Fruit fly (Drosophila melanogaster) Kc167 (cell line): Measurements from ENCODE around the gene Uch-L5R.
"Not testable (repeated sequence)": the region's sequence is repeated elsewhere in the genome, so short reads cannot be mapped to it uniquely, and the experiment has no call there.

ENCODE experiments used
- Myc ChIP-seq: fragments of >200 bp; optimal IDR thresholded peaks from 2 replicates; lab custom pipeline; 2017; ENCODE audit warnings: missing external identifiers
- Sin3A ChIP-seq: fragments of >200 bp; optimal IDR thresholded peaks from 2 replicates; lab custom pipeline; 2018; ENCODE audit warnings: missing external identifiers
- h ChIP-seq: fragments of >200 bp; optimal IDR thresholded peaks from 3 replicates; lab custom pipeline; 2018; ENCODE audit warnings: missing external identifiers
- insv ChIP-seq: fragments of >200 bp; optimal IDR thresholded peaks from 3 replicates; lab custom pipeline; 2018; ENCODE audit warnings: missing external identifiers
- psq ChIP-seq: fragments of >200 bp; optimal IDR thresholded peaks from 2 replicates; lab custom pipeline; 2017; ENCODE audit warnings: missing external identifiers
- ttk ChIP-seq: sonication (Bioruptor generic); optimal IDR thresholded peaks from 2 replicates; lab custom pipeline; 2017; ENCODE audit warnings: missing external identifiers

Uch-L5R gene

DNA sequence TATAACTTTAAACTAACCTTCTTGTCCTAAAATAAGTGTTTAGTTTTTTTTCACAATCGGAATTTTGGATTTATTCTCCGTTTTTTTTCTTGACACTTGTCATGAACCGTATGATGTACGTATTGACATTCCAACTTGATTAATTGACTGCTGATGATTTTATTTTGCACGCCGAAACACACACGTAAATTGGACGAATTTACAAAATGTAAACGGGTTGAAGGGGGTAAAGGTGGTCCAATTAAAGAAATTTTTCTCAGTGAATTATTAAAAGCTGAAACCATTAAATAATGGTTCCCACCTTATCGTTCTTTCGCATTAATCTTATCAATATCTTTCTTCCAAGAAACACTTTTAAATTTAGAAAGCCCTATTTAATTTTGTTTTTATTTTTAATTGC lies at the start of gene Uch-L5R:
TSS of gene Uch-L5R (minus strand) at position 101 of the 400 bp plus-strand sequence.
- TF ChIP-seq h (no peak), insv (lab: Kevin White, UChicago) (no peak), Sin3A (lab: Kevin White, UChicago) (no peak), ttk (lab: Kevin White, UChicago) (no peak), psq (lab: Kevin White, UChicago) (no peak), Myc (lab: Kevin White, UChicago) (no peak)

DNA sequence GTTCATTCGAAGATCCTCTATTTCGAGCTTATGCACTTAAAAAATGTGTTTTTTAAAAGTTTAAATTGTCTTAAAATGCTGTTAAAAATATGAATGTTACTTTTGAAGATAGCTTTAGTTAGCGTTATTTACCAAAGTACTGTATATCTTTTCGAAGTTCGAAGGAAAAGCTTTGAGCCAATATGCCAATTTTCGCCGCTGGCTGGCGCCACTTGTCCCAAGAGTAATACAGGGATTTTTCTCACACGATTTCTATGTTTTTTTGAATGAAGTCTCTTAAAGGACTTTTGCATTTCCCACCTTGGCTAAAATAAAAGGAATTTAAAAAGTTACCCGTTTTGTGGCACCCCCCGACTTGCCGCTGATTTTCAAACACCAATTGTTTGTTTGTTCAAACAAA lies 47.8 kb upstream of the Uch-L5R start:
- TF ChIP-seq psq (lab: Kevin White, UChicago) (no peak), ttk (lab: Kevin White, UChicago) (no peak)

DNA sequence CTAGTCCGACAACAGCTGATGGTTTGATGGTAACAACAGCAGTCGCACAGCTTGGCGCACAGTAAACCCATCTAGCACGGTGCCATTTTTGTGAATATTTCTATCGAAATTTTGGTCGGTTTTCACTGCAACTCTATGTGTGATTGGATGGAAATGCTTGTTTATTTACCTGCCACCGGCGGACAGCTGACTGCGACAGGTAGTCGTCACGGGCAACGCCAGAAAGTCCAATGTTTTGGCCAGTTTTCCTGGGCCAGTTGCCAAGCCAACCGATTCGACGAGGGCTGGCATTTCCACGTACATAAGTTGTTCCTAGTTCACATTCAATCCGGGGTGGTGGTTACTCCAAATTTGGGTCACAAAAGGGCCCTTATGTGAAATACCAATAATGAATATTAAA lies 47.3 kb upstream of the Uch-L5R start, which contains the start of gene CG11356:
TSS of gene CG11356 (minus strand) at position 101 of the 400 bp plus-strand sequence.
- TF ChIP-seq insv (lab: Kevin White, UChicago) (no peak), Sin3A (lab: Kevin White, UChicago) (no peak), psq (lab: Kevin White, UChicago) (no peak), h (no peak), Myc (lab: Kevin White, UChicago) (no peak), ttk (lab: Kevin White, UChicago) (no peak)

DNA sequence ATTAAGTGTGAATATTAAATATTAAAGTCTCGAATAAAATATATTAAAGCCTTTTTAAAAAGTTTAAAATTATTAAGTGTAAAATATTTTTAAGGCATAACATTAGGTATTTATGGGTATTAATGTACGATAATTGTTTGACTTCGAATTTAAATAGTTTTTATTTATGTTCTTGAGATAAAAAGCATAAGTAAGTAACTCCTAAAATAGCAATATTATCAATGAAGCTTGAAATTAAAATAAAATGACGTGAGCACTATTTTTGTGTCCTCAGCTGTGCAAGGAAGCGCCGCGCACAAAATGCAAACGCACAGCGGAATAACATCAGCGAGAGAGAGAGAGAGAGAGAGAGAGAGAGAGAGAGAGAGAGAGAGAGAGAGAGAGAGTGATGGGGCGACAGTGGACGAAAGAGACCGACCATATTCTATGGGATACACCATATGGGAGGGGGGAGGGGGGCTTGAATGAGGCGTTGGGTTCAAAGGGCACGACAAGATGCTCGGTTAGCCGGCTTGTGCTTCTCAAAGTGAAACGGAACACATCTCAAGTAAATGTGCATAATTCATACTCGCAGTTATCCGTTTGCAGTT lies 33.9 kb upstream of the Uch-L5R start:
- TF ChIP-seq psq (lab: Kevin White, UChicago) (no peak), Myc (lab: Kevin White, UChicago) (no peak), insv (lab: Kevin White, UChicago) (no peak), Sin3A (lab: Kevin White, UChicago) (no peak), h (no peak), ttk (lab: Kevin White, UChicago) (no peak)

DNA sequence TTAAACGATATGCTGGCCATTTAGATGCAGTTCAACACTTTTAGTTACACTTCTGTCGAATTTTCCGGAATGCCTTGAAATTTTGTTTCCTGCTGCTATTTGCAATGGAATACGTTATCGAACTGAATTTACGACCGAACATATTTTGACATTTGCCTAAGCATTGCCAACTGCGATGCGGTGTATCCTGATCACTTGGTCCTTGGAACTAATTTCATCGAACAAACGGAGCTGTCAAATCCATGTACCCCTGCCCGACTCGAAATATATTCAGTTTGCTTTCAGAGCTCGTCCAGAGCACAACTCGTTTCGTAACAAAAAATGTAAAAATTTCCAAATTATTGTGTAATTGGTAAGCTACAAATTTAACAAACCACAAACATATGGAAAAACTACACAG lies 30.5 kb upstream of the Uch-L5R start, which contains the start of gene CG15734:
TSS of gene CG15734 (minus strand) at position 101 of the 400 bp plus-strand sequence.
- not testable (repeated sequence) for TF ChIP-seq Sin3A, insv, ttk (lab: Kevin White, UChicago)

DNA sequence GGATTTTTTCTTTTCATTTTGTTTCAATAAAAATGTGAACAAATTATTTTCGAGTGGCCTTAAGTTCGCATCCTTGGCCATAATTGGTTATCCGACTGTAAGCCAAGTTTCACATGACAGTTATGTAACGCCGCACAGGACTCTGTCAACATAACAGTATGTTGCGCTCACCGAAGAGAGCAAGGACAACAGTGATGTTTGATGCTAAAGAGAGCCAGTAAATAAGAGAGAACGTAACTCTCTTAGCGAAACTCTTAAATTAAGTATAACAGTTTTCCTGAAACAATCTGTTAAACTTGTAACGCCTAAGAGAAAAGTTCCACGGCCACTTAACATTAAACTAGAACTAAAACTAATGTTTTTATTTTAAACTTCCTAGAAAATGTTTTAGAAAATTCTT lies 29.3 kb upstream of the Uch-L5R start:
- no peak for TF ChIP-seq ttk (lab: Kevin White, UChicago)
- TF ChIP-seq Myc (lab: Kevin White, UChicago) = no peak
- no peak for TF ChIP-seq psq (lab: Kevin White, UChicago)
- no peak for TF ChIP-seq insv (lab: Kevin White, UChicago)
- TF ChIP-seq Sin3A (lab: Kevin White, UChicago) = no peak

DNA sequence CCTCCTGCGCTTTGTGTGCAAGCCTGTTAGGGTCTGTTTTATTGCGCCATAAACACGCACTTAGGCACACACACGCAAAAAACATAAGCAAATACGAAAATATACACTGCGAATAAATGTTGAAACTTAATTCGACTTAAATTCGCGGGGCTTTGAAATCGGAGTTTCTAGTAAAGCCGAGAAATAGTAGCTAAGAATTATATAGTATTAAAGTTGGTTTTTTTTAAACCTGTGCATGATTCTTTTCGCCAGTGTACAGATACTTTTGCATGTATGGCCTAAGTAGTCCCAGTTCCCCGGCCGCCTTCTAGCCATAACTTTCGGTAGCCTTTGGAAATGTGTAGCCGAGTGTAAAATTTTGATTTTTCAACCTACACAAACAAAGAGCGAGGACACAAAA lies 28.0 kb upstream of the Uch-L5R start:
- TF ChIP-seq insv (lab: Kevin White, UChicago) (no peak), h (no peak), Sin3A (lab: Kevin White, UChicago) (no peak)

DNA sequence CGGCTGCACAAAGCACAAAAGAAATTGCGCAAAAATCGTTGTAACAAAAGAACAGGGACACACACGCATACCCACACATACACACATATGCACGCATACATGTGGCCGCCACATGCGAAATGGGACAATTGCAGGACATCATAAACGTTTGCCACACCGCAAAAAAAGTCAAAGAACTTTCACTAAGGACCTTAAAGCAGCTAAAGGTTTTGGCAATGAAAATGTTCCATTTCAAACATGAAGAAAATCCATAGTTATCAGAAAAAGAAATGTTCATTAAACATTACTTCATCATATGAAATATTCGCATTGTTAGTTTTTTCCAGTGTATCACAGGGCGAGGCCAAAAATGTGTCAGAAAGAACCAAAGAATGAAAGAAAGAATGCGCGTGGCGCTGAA lies 25.8 kb upstream of the Uch-L5R start:
- TF ChIP-seq insv (lab: Kevin White, UChicago) (no peak), Myc (lab: Kevin White, UChicago) (no peak), h (no peak), Sin3A (lab: Kevin White, UChicago) (no peak), psq (lab: Kevin White, UChicago) (no peak), ttk (lab: Kevin White, UChicago) (no peak)

DNA sequence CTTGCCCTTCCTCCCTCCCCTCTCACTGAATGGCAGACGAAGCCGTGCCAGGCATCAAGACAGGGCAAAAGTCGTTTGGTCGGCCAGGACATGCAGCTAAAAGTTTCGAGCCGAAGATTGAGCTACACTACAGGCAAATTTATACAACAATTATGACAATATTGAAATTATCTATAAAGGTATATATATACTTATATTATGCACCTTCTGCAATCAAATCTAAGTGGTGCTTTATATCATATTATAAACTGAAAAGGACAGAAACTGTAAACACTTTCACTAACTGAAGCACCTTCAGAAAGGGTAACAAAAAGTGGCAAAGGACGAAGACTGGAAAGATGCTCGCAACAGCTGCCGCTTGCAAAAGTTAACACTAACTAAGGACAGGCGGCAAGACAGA lies 19.8 kb upstream of the Uch-L5R start:
- TF ChIP-seq psq (lab: Kevin White, UChicago) (no peak), Myc (lab: Kevin White, UChicago) (no peak), insv (lab: Kevin White, UChicago) (no peak), Sin3A (lab: Kevin White, UChicago) (no peak)

DNA sequence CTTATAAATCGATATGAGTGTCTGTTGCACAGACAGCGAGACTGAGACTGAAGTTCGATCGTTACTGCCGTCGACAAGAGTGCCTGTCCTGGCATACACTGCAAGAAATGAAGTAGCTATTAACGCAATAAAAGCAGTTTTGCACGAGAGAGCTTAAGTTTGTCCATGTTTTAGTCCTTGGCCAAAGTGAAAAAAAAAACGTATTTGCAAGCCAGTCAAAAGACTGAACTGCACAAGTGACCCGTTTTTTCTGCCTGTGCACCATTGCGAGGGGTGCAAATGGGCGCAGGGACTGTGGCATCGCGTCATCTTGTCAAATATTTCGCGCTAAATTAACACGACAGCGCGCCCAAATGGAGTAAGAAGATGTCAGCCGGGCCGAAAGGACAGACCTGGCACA lies 19.1 kb upstream of the Uch-L5R start:
- TF ChIP-seq ttk (lab: Kevin White, UChicago) = no peak
- TF ChIP-seq Myc (lab: Kevin White, UChicago) = no peak
- no peak for TF ChIP-seq psq (lab: Kevin White, UChicago)
- no peak for TF ChIP-seq insv (lab: Kevin White, UChicago)
- TF ChIP-seq h = no peak
- no peak for TF ChIP-seq Sin3A (lab: Kevin White, UChicago)

DNA sequence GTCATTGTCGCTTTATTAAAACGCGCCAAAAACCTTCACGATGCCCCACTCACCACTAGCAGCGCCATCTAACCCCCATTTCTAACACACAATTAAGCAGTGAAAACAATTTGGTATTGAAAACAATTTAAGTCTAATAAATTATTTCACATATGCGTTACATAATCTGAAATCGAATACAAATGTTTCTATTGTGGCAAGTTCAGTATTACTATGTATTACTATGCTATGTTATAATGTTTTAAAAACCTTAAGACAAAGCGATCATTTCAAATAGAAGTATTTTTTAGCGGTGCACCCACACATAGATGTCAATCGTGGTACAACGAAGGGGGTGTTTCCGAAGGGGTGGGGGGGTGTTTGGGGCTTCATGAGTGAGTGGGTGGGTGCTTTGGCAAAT lies 17.2 kb upstream of the Uch-L5R start:
- TF ChIP-seq psq (lab: Kevin White, UChicago) = no peak
- no peak for TF ChIP-seq Sin3A (lab: Kevin White, UChicago)
- no peak for TF ChIP-seq insv (lab: Kevin White, UChicago)
- no peak for TF ChIP-seq ttk (lab: Kevin White, UChicago)
- TF ChIP-seq Myc (lab: Kevin White, UChicago) = no peak
- no peak for TF ChIP-seq h

DNA sequence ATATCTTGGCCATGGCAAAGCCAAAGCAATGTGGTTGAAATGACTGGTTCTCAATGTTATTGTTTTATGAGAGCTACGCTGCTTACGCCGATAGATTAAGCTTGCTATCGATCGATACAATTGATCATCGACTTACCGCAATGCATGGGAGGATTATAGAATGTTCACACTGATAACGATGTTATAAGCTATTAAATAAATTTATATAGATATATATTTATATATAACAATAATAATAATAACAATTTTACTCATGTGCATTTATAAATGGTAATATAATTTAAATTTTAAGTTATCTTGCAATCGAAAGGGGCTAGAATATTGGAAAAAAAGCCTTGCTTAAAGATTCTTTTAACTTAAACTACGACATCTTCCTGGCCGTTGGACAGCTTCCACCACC lies 16.3 kb upstream of the Uch-L5R start, which contains the start of gene moon:
TSS of gene moon (minus strand) at position 101 of the 400 bp plus-strand sequence.
- TF ChIP-seq insv (lab: Kevin White, UChicago) (no peak), h (no peak), ttk (lab: Kevin White, UChicago) (no peak), Sin3A (lab: Kevin White, UChicago) (no peak), Myc (lab: Kevin White, UChicago) (no peak), psq (lab: Kevin White, UChicago) (no peak)
